Worm (Caenorhabditis elegans): ENCODE data around the gene F35D2.6.

DNA sequence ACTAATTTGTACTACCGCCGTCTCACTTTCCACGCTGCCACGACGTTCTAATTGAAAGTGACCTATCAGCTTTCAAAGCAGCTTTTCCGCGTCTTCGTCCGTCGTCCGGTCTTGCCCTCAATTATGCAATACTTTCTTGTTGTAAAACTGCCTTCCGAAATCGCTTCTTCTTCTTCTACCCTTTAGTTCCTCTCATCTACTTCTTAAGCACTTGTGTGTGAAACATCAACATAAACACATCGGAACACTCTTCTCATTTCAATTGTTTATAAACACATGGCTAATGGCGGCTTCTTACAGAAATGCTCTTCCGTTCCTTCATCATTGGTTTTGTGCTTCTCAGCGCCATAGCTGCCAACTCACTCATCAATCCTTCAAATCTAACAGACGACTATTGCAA is 7.2 kb upstream of the F35D2.6 start, which contains the start of gene F35D2.3:
- no peak for TF ChIP-seq pros-1 (tag; optimal IDR thresholded peaks at IDR 0.05)
- TF ChIP-seq sdc-2 (tag; optimal IDR thresholded peaks at IDR 0.05), result no peak
- TF ChIP-seq ceh-34 (tag; optimal IDR thresholded peaks at IDR 0.05), result no peak
- no peak for TF ChIP-seq pha-2 (tag; optimal IDR thresholded peaks at IDR 0.05)
- TF ChIP-seq ceh-48 (tag; optimal IDR thresholded peaks at IDR 0.05), result no peak
- no peak for TF ChIP-seq tbx-2 (tag; optimal IDR thresholded peaks at IDR 0.05)
- no peak for TF ChIP-seq nfya-1 (tag; optimal IDR thresholded peaks at IDR 0.05)
- no peak for TF ChIP-seq pqm-1 (tag; optimal IDR thresholded peaks at IDR 0.05)
- TF ChIP-seq C38D4.7 (GFP tag; optimal IDR thresholded peaks at IDR 0.05), result no peak
- TF ChIP-seq ama-1 (optimal IDR thresholded peaks at IDR 0.05), result no peak
- no peak for TF ChIP-seq ets-4 (tag; optimal IDR thresholded peaks at IDR 0.05)
- no peak for TF ChIP-seq rnt-1 (tag; optimal IDR thresholded peaks at IDR 0.05)

Measured in whole organism, late embryonic.